Fruit fly (Drosophila melanogaster) whole organism, wandering third instar larva: ENCODE data around the gene Hmgcr.
A peak's percentile ranks its signal among the peaks of the same experiment; 100 is the strongest.

ENCODE experiments used
- CG32264 ChIP-seq: fragments of 200-800 bp; sonication (Bioruptor generic); optimal IDR thresholded peaks from 2 replicates; lab custom pipeline; 2016; ENCODE audit warnings: missing biosample characterization, missing genetic modification characterization
- CrebA ChIP-seq: fragments of 200-800 bp; sonication (Bioruptor generic); optimal IDR thresholded peaks from 2 replicates; lab custom pipeline; 2016; ENCODE audit warnings: missing biosample characterization, mild to moderate bottlenecking, missing genetic modification characterization, borderline replicate concordance
- Dif ChIP-seq: fragments of 200-275, 200-300 bp; sonication (Bioruptor generic); optimal IDR thresholded peaks from 2 replicates; lab custom pipeline; 2018; ENCODE audit warnings: missing biosample characterization, missing genetic modification characterization; ENCODE audit not compliant: partially characterized antibody
- HLH106 ChIP-seq: fragments of 200-800 bp; optimal IDR thresholded peaks from 3 replicates; lab custom pipeline; 2019; ENCODE audit warnings: missing biosample characterization, mild to moderate bottlenecking, missing genetic modification characterization, moderate library complexity
- Hnf4 ChIP-seq: fragments of 200-800 bp; sonication (Bioruptor generic); optimal IDR thresholded peaks from 2 replicates; lab custom pipeline; 2016; ENCODE audit warnings: missing biosample characterization, mild to moderate bottlenecking, missing genetic modification characterization
- Hr83 ChIP-seq: fragments of 200-300 bp; sonication (Bioruptor generic); optimal IDR thresholded peaks from 2 replicates; lab custom pipeline; 2016; ENCODE audit warnings: missing biosample characterization, mild to moderate bottlenecking, missing genetic modification characterization, moderate library complexity; ENCODE audit not compliant: poor library complexity, severe bottlenecking
- Jra ChIP-seq: sonication (Bioruptor generic); optimal IDR thresholded peaks from 2 replicates; lab custom pipeline; 2016; ENCODE audit warnings: missing biosample characterization, missing genetic modification characterization
- Mio ChIP-seq: sonication (Bioruptor generic); optimal IDR thresholded peaks from 2 replicates; lab custom pipeline; 2016; ENCODE audit warnings: missing biosample characterization, missing genetic modification characterization
- Myc ChIP-seq: fragments of >200 bp; optimal IDR thresholded peaks from 2 replicates; lab custom pipeline; 2017
- N ChIP-seq: fragments of >200 bp; optimal IDR thresholded peaks from 2 replicates; lab custom pipeline; 2018; ENCODE audit warnings: missing biosample characterization, missing external identifiers, missing genetic modification characterization
- OdsH ChIP-seq: fragments of 200-800 bp; sonication (Bioruptor generic); optimal IDR thresholded peaks from 2 replicates; lab custom pipeline; 2016; ENCODE audit warnings: missing biosample characterization, mild to moderate bottlenecking, missing genetic modification characterization
- Rel ChIP-seq, 2 experiments: fragments of 200-800 bp; sonication (Bioruptor generic) in 1 of 2; optimal IDR thresholded peaks; 2 replicates in 1 of 2; 3 replicates in 1 of 2; lab custom pipeline; 2016 to 2019; ENCODE audit warnings: mild to moderate bottlenecking in 2 of 2, missing biosample characterization in 2 of 2, missing genetic modification characterization in 2 of 2, moderate library complexity in 1 of 2
- Sp1 ChIP-seq: fragments of 200-800 bp; sonication (Bioruptor generic); optimal IDR thresholded peaks from 3 replicates; lab custom pipeline; 2019; ENCODE audit warnings: missing biosample characterization, mild to moderate bottlenecking, missing genetic modification characterization, moderate library complexity
- Vsx2 ChIP-seq: fragments of 200-300, 225-300 bp; sonication (Bioruptor generic); optimal IDR thresholded peaks from 2 replicates; lab custom pipeline; 2018; ENCODE audit warnings: missing biosample characterization, missing genetic modification characterization; ENCODE audit not compliant: partially characterized antibody
- brk ChIP-seq: fragments of 200-800 bp; sonication (Bioruptor generic); optimal IDR thresholded peaks from 2 replicates; lab custom pipeline; 2016; ENCODE audit warnings: missing biosample characterization, mild to moderate bottlenecking, missing genetic modification characterization
- dl ChIP-seq, 2 experiments: fragments of 175-275, 200-275 bp in 1 of 2; fragments of 200-275 bp in 1 of 2; sonication (Bioruptor generic); optimal IDR thresholded peaks; lab custom pipeline; 2018; ENCODE audit warnings: mild to moderate bottlenecking in 2 of 2, missing biosample characterization in 2 of 2, missing genetic modification characterization in 2 of 2, moderate library complexity in 2 of 2; ENCODE audit not compliant: partially characterized antibody in 2 of 2, insufficient read depth in 1 of 2
- dmrt93B ChIP-seq: fragments of 200-800 bp; sonication (Bioruptor generic); optimal IDR thresholded peaks from 2 replicates; lab custom pipeline; 2018; ENCODE audit warnings: missing biosample characterization, mild to moderate bottlenecking, missing genetic modification characterization
- dsf ChIP-seq: sonication (Bioruptor generic); optimal IDR thresholded peaks from 2 replicates; lab custom pipeline; 2016; ENCODE audit warnings: missing biosample characterization, missing genetic modification characterization, borderline replicate concordance
- ey ChIP-seq: fragments of 200-800 bp; sonication (Bioruptor generic); optimal IDR thresholded peaks from 2 replicates; lab custom pipeline; 2016; ENCODE audit warnings: missing biosample characterization, missing genetic modification characterization
- foxo ChIP-seq, 2 experiments: fragments of 200-800 bp; sonication (Bioruptor generic); optimal IDR thresholded peaks; 2 replicates in 1 of 2; 3 replicates in 1 of 2; lab custom pipeline; 2016 to 2017; ENCODE audit warnings: missing biosample characterization in 2 of 2, missing genetic modification characterization in 2 of 2
- fru ChIP-seq: fragments of 200-800 bp; sonication (Bioruptor generic); optimal IDR thresholded peaks from 3 replicates; lab custom pipeline; 2016; ENCODE audit warnings: missing biosample characterization, mild to moderate bottlenecking, missing genetic modification characterization
- h ChIP-seq: fragments of 200-800 bp; sonication (Bioruptor generic); optimal IDR thresholded peaks from 3 replicates; lab custom pipeline; 2016; ENCODE audit warnings: missing biosample characterization, mild to moderate bottlenecking, missing genetic modification characterization
- jim ChIP-seq: fragments of 175-275, 200-325 bp; sonication (Bioruptor generic); optimal IDR thresholded peaks from 2 replicates; lab custom pipeline; 2016; ENCODE audit warnings: missing biosample characterization, mild to moderate bottlenecking, missing genetic modification characterization
- lola ChIP-seq: fragments of >200 bp; optimal IDR thresholded peaks from 2 replicates; lab custom pipeline; 2017; ENCODE audit warnings: missing biosample characterization, missing genetic modification characterization
- pan ChIP-seq: fragments of >200 bp; optimal IDR thresholded peaks from 2 replicates; lab custom pipeline; 2017
- psq ChIP-seq: fragments of 200-800 bp; sonication (Bioruptor generic); optimal IDR thresholded peaks from 3 replicates; lab custom pipeline; 2017; ENCODE audit warnings: missing biosample characterization, mild to moderate bottlenecking, missing genetic modification characterization, moderate library complexity
- rgr ChIP-seq: fragments of 200-800 bp; sonication (Bioruptor generic); optimal IDR thresholded peaks from 3 replicates; lab custom pipeline; 2016; ENCODE audit warnings: missing biosample characterization, mild to moderate bottlenecking, missing genetic modification characterization
- sage ChIP-seq: fragments of 200-800 bp; sonication (Bioruptor generic); optimal IDR thresholded peaks from 2 replicates; lab custom pipeline; 2016; ENCODE audit warnings: missing biosample characterization, mild to moderate bottlenecking, missing genetic modification characterization
- sv ChIP-seq: fragments of 200-800 bp; sonication (Bioruptor generic); optimal IDR thresholded peaks from 3 replicates; lab custom pipeline; 2016; ENCODE audit warnings: missing biosample characterization, missing genetic modification characterization
- woc ChIP-seq: sonication (Bioruptor generic); optimal IDR thresholded peaks from 2 replicates; lab custom pipeline; 2016; ENCODE audit warnings: missing biosample characterization, mild to moderate bottlenecking, missing genetic modification characterization

The Hmgcr gene

DNA sequence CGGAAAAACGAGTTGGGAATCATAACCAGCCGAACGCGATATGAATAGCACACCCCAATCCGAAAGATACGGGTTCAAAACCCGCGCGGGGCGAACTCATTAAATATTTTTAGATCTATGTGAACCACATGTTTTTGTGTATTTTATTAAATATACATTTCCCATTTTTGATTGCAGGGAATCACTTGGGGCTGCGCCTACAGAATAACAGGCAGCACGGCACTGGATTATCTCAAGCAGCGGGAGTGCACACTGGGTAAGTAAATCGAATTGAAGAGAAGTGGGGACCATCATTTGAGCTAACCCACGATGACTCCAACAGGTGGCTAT, 2.7 kb upstream of the Hmgcr start:
- no peak for TF ChIP-seq HLH106 (tag; lab: Kevin White, UChicago)
- TF ChIP-seq Rel (GFP tag; optimal IDR thresholded peaks at IDR 0.05; lab: Kevin White, UChicago) = no peak
- peak; percentile 97 for TF ChIP-seq Rel (tag; optimal IDR thresholded peaks at IDR 0.05; lab: Kevin White, UChicago)
- TF ChIP-seq, all 38 proteins: peak for 1

DNA sequence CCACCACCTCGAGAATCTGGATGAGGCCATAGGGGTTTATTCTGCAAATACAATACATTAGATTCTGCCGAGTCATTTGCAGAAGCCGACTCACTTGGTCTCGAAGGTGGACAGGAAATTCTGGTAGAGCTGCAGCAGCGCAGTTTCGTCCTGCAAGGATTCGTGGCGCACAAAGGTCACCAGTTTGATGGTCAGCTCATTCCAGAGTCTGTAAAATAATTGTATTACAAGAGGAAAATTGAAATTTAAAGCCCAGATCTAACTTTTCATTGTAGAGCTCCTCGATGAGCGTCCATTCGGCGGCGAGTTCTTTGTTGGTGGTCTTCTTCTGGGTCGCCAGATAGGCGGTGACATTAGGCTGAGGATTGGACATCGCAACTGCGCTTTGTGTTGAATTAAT, 591 bp upstream of the Hmgcr start:
- TF ChIP-seq pan (lab: Kevin White, UChicago) (no peak), Mio (GFP tag; lab: Kevin White, UChicago) (no peak), psq (GFP tag; lab: Kevin White, UChicago) (no peak), foxo (GFP tag; optimal IDR thresholded peaks at IDR 0.05; lab: Kevin White, UChicago) (no peak)

- TF ChIP-seq CrebA (GFP tag; lab: Kevin White, UChicago) = no peak
- no peak for TF ChIP-seq OdsH (GFP tag; lab: Kevin White, UChicago)
- TF ChIP-seq dl (GFP tag; optimal IDR thresholded peaks at IDR 0.05; lab: Kevin White, UChicago; ENCODE audit: insufficient read depth in 1 of 2, partially characterized antibody in 2 of 2) = no peak
- TF ChIP-seq N = no peak
- TF ChIP-seq Vsx2 = no peak
- no peak for TF ChIP-seq sage (GFP tag; lab: Kevin White, UChicago)
- no peak for TF ChIP-seq sv (GFP tag; lab: Kevin White, UChicago)
- TF ChIP-seq Dif (GFP tag; lab: Kevin White, UChicago) = no peak
- no peak for TF ChIP-seq fru
- TF ChIP-seq CG32264 = no peak
- no peak for TF ChIP-seq ey
- TF ChIP-seq Jra (GFP tag; lab: Kevin White, UChicago) = no peak
- TF ChIP-seq dsf (GFP tag; lab: Kevin White, UChicago) = no peak
- no peak for TF ChIP-seq Rel (GFP tag; optimal IDR thresholded peaks at IDR 0.05; lab: Kevin White, UChicago)
- TF ChIP-seq Rel (tag; optimal IDR thresholded peaks at IDR 0.05; lab: Kevin White, UChicago) = no peak
- TF ChIP-seq psq (GFP tag; lab: Kevin White, UChicago) = no peak
- TF ChIP-seq dmrt93B = no peak
These were observed 647 bp downstream of the Hmgcr start for dm6 chr3R:23733771-23734170.

dm6 chr3R:23734573-23735404, 1.7 kb downstream of the Hmgcr start:
- TF ChIP-seq lola (GFP tag; lab: Kevin White, UChicago) (no peak), Vsx2 (no peak), Hr83 (GFP tag; lab: Kevin White, UChicago) (no peak), sage (GFP tag; lab: Kevin White, UChicago) (no peak), ey (no peak), Jra (GFP tag; lab: Kevin White, UChicago) (no peak), woc (GFP tag; lab: Kevin White, UChicago) (no peak), jim (GFP tag; lab: Kevin White, UChicago) (no peak), CrebA (GFP tag; lab: Kevin White, UChicago) (no peak), brk (GFP tag; lab: Kevin White, UChicago) (no peak), rgr (GFP tag; lab: Kevin White, UChicago) (no peak), foxo (GFP tag; optimal IDR thresholded peaks at IDR 0.05; lab: Kevin White, UChicago) (no peak), h (GFP tag; lab: Kevin White, UChicago) (no peak), Sp1 (GFP tag; lab: Kevin White, UChicago) (no peak), Hnf4 (GFP tag; lab: Kevin White, UChicago) (no peak), Mio (GFP tag; lab: Kevin White, UChicago) (no peak)

- TF ChIP-seq Myc (lab: Kevin White, UChicago) (peak; percentile 86), N (no peak)
These were observed 2.5 kb downstream of the Hmgcr start for dm6 chr3R:23735648-23736047.
